Worm (Caenorhabditis elegans) whole organism, L3 larva: ENCODE results near the gene C04F6.9.

ENCODE experiments used
- egl-27 ChIP-seq: sonication (generic microtip); optimal IDR thresholded peaks from 4 replicates; lab custom pipeline; 2017; ENCODE audit warnings: missing biosample characterization, missing genetic modification reagents, missing genetic modification characterization
- mdl-1 ChIP-seq: fragments of 150-350 bp; optimal IDR thresholded peaks from 2 replicates; lab custom pipeline; 2014; ENCODE audit warnings: missing biosample characterization, missing genetic modification characterization
- nhr-11 ChIP-seq: fragments of 150-350 bp; optimal IDR thresholded peaks from 2 replicates; lab custom pipeline; 2014; ENCODE audit warnings: missing biosample characterization, missing genetic modification characterization
- nhr-77 ChIP-seq: fragments of 150-350 bp; optimal IDR thresholded peaks from 2 replicates; lab custom pipeline; 2014; ENCODE audit warnings: missing biosample characterization, missing genetic modification characterization
- pqm-1 ChIP-seq: fragments of 150-350 bp; optimal IDR thresholded peaks from 2 replicates; lab custom pipeline; 2017; ENCODE audit warnings: missing biosample characterization, missing genetic modification characterization, inconsistent platforms
- skn-1 ChIP-seq: fragments of 150-350 bp; optimal IDR thresholded peaks from 2 replicates; lab custom pipeline; 2014; ENCODE audit warnings: missing biosample characterization, missing genetic modification characterization

- no peak for TF ChIP-seq egl-27 (tag; lab: Kevin White, UChicago)
- TF ChIP-seq nhr-11 = no peak
- TF ChIP-seq skn-1 (tag; lab: Kevin White, UChicago) = no peak
- no peak for TF ChIP-seq mdl-1
- no peak for TF ChIP-seq pqm-1 (tag; lab: Kevin White, UChicago)
- TF ChIP-seq nhr-77 (tag; lab: Kevin White, UChicago) = no peak
Observed at ce11 chrX:3366782-3367181, 35.0 kb upstream of the C04F6.9 start.
